Fruit fly (Drosophila melanogaster): ENCODE measurements around the gene CG3939.

- TF ChIP-seq CG32006 (GFP tag; optimal IDR thresholded peaks at IDR 0.05) (no peak), CG1621 (tag; optimal IDR thresholded peaks at IDR 0.05) (no peak), CG11762 (GFP tag; optimal IDR thresholded peaks at IDR 0.05; ENCODE audit: insufficient read depth) (no peak), Ets21C (GFP tag; optimal IDR thresholded peaks at IDR 0.05) (no peak), vri (GFP tag; optimal IDR thresholded peaks at IDR 0.05) (no peak), CG8119 (GFP tag; IDR thresholded peaks at IDR 0.05) (no peak), CG6854 (GFP tag; optimal IDR thresholded peaks at IDR 0.05) (no peak), dac (GFP tag; optimal IDR thresholded peaks at IDR 0.05) (no peak), ss (GFP tag; optimal IDR thresholded peaks at IDR 0.05) (no peak), Eip75B (GFP tag; optimal IDR thresholded peaks at IDR 0.05) (no peak), OdsH (GFP tag; optimal IDR thresholded peaks at IDR 0.05) (no peak), CG6808 (GFP tag; optimal IDR thresholded peaks at IDR 0.05) (no peak), svp (GFP tag) (no peak)
Observed at dm6 chrX:3192301-3192700, 17.5 kb downstream of the CG3939 start.

All from whole organism, prepupa.